Worm (Caenorhabditis elegans): Measurements from ENCODE around the gene Y45G5AM.3.
A peak's percentile ranks its signal among the peaks of the same experiment; 100 is the strongest.

Y45G5AM.3 gene

DNA sequence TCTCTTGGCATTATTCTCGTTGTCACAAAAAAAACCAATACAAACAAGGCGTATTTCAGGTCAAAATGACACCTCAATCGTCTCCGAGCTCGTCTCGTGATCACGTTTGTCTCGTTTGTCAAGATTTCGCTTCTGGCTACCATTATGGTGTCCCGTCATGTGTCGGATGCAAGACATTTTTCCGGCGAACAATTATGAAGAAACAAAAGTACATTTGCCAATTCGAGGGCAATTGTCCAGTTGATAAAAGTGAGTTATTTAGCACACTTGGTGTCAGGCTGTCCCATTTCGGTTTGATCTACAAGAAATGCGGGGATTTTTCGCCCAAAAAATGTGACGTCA lies 22.8 kb downstream of the Y45G5AM.3 start, which contains the start of gene nhr-114:
Gene nhr-114 (plus strand): TSS at position 59 of the 342 bp plus-strand sequence.
- TF ChIP-seq peb-1 (tag; optimal IDR thresholded peaks at IDR 0.05) = no peak
- TF ChIP-seq elt-1 (tag; optimal IDR thresholded peaks at IDR 0.05) = no peak
- TF ChIP-seq crh-2 (tag; optimal IDR thresholded peaks at IDR 0.05) = no peak
- no peak for TF ChIP-seq nhr-77 (tag; optimal IDR thresholded peaks at IDR 0.05)
- no peak for TF ChIP-seq F13H6.1 (tag; optimal IDR thresholded peaks at IDR 0.05)
- TF ChIP-seq snpc-4 (tag; optimal IDR thresholded peaks at IDR 0.05) = peak; percentile 34
- TF ChIP-seq ztf-11 (tag; optimal IDR thresholded peaks at IDR 0.05) = no peak
- peak; percentile 30 for TF ChIP-seq nhr-129 (tag; optimal IDR thresholded peaks at IDR 0.05)
- TF ChIP-seq ceh-82 (tag; optimal IDR thresholded peaks at IDR 0.05) = no peak
- TF ChIP-seq sma-3 (GFP tag; optimal IDR thresholded peaks at IDR 0.05) = no peak

DNA sequence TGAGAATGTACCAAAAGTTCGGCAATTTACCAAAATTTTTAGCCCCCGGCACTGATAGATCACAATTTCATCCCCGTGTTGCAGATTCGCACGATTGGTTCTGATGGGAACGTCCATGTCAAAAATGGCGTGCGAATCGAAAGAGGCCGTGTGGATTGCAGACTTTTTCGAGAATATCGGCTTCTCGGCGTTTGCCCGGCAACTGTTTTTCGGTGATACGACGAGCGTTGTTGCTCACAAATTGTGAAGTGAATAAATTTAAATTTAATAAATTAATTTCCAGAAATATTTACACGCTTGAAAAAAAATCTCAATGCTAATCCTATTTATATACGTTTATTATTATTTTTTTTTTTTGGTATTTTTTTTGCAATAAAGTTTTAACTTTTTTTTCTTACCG lies 25.3 kb downstream of the Y45G5AM.3 start:
- no peak for TF ChIP-seq sma-3 (GFP tag; optimal IDR thresholded peaks at IDR 0.05)
- TF ChIP-seq elt-1 (tag; optimal IDR thresholded peaks at IDR 0.05) = no peak
- no peak for TF ChIP-seq nhr-11 (tag; optimal IDR thresholded peaks at IDR 0.05)
- TF ChIP-seq unc-62 (GFP tag; optimal IDR thresholded peaks at IDR 0.05) = no peak

DNA sequence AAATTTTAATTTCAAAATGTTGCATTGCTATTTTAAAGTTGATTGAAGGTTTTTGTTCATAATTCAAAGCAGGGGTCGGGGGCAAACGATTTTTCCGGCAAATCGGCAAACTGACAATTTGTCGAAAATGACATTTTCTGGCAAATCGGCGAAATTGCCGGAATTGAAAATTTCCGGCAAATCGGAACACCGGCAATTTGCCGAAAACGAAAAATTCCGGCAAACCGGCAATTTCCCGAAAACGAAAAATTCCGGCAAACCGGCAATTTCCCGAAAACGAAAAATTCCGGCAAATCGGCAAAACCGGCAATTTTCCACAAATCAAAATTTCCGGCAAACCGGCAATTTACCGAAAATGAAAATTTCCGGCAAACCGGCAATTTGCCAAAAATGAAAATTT lies 25.9 kb downstream of the Y45G5AM.3 start:
- TF ChIP-seq nhr-10 (tag; optimal IDR thresholded peaks at IDR 0.05) = no peak
- TF ChIP-seq Y55F3AM.14 (GFP tag; optimal IDR thresholded peaks at IDR 0.05) = peak; percentile 27

DNA sequence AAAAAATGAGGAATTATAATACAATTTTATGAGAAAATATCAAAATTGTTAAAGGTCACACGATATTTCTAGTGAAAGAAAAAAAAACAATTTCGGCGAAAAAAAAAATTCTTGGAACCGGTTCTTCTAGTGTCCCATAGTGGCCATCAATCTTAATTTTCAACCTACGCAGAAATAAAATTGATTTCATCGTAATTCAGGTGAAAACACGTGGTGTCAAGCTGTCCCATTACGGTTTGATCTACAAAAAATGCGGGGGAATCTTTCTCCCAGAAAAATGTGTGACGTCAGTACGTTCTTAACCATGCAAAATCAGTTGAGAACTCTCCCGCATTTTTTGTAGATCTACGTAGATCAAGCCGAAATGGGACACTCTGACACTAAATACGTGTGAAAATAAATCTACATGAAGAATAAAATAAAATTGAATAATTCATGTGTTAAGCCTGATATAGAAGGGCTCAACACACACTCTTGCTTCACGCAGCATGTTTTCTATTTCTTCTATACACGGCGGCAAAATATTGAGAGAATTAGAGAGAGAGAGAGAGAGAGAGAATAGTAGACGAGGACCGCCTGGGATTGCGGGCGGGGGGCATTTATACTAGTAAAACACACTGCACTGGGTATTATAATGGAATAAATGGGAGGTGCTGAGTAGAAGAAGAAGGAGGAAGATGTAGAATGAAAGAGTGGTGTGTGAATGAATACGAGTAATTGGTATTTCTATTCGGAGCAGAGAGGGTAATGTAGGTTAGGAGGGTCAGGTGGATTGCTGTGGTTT lies 28.5 kb downstream of the Y45G5AM.3 start:
- TF ChIP-seq mbf-1 (tag; optimal IDR thresholded peaks at IDR 0.05) = no peak
- TF ChIP-seq nhr-11 (tag; optimal IDR thresholded peaks at IDR 0.05) = no peak
- no peak for TF ChIP-seq ZK546.5 (tag; optimal IDR thresholded peaks at IDR 0.05)
- no peak for TF ChIP-seq snpc-4 (tag; optimal IDR thresholded peaks at IDR 0.05)
- TF ChIP-seq alr-1 (tag; optimal IDR thresholded peaks at IDR 0.05) = no peak
- TF ChIP-seq ceh-82 (tag; optimal IDR thresholded peaks at IDR 0.05) = no peak
- peak; percentile 17 for TF ChIP-seq unc-55 (GFP tag; optimal IDR thresholded peaks at IDR 0.05)
- no peak for TF ChIP-seq ztf-4 (tag; optimal IDR thresholded peaks at IDR 0.05)
- TF ChIP-seq nhr-129 (tag; optimal IDR thresholded peaks at IDR 0.05) = peak; percentile 19
- no peak for TF ChIP-seq sma-9 (GFP tag; optimal IDR thresholded peaks at IDR 0.05)
- TF ChIP-seq sma-9 (tag; optimal IDR thresholded peaks at IDR 0.05) = no peak
- peak; percentile 6 for TF ChIP-seq gmeb-1 (tag; optimal IDR thresholded peaks at IDR 0.05)
- no peak for TF ChIP-seq nhr-10 (tag; optimal IDR thresholded peaks at IDR 0.05)
- TF ChIP-seq nhr-25 (tag; optimal IDR thresholded peaks at IDR 0.05) = peak; percentile 5
- TF ChIP-seq nhr-237 (tag; optimal IDR thresholded peaks at IDR 0.05) = no peak
- TF ChIP-seq unc-39 (tag; optimal IDR thresholded peaks at IDR 0.05) = no peak

DNA sequence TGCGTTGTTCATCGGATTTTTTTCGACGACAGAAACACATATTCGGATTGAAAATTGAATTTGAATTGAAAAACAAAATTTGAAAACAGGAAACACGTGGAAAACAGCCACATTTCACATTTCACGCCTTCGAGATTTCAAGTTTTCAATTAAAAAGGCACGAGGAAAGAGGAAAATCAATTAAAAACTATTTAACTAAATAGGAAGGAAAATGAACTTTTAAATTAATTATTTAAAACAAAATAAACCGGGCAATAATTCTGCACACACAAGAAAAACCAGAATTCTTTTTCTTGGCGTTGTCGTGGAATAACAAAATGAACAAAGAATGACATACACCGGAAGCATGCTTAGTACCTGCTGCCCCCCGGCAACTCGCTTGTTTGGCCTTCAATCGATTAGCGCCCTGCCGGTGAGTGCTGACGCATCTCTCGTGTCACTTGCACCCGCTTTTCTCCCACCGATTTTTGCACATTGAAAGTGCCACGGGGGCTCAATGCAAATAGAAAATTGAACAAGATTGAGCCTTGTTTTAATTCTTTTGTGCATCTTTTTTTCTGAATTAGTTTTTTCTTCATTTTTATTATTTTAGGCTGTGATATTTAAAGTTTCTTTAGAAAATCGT lies 30.3 kb downstream of the Y45G5AM.3 start, which contains the start of gene Y45G5AM.9:
Gene Y45G5AM.9 (minus strand): TSS at position 51 of the 625 bp plus-strand sequence.
- TF ChIP-seq dmd-4 (tag; optimal IDR thresholded peaks at IDR 0.05) (no peak), peb-1 (tag; optimal IDR thresholded peaks at IDR 0.05) (no peak), aly-2 (tag; optimal IDR thresholded peaks at IDR 0.05) (no peak), nhr-25 (tag; optimal IDR thresholded peaks at IDR 0.05) (peak; percentile 84), ama-1 (optimal IDR thresholded peaks at IDR 0.05) (no peak), ceh-82 (tag; optimal IDR thresholded peaks at IDR 0.05) (no peak), gmeb-1 (tag; optimal IDR thresholded peaks at IDR 0.05) (peak; percentile 76), zag-1 (tag; optimal IDR thresholded peaks at IDR 0.05) (peak; percentile 4), snpc-4 (tag; optimal IDR thresholded peaks at IDR 0.05) (peak; percentile 72), alr-1 (tag; optimal IDR thresholded peaks at IDR 0.05) (no peak), crh-2 (tag; optimal IDR thresholded peaks at IDR 0.05) (peak; percentile 82), fos-1 (tag; optimal IDR thresholded peaks at IDR 0.05) (peak; percentile 54), ZK546.5 (tag; optimal IDR thresholded peaks at IDR 0.05) (no peak), Y55F3AM.14 (GFP tag; optimal IDR thresholded peaks at IDR 0.05) (no peak), lin-39 (tag; optimal IDR thresholded peaks at IDR 0.05) (no peak), nhr-129 (tag; optimal IDR thresholded peaks at IDR 0.05) (peak; percentile 79), F13H6.1 (tag; optimal IDR thresholded peaks at IDR 0.05) (peak; percentile 85), unc-62 (GFP tag; optimal IDR thresholded peaks at IDR 0.05) (no peak), nhr-77 (tag; optimal IDR thresholded peaks at IDR 0.05) (no peak), lin-13 (GFP tag; optimal IDR thresholded peaks at IDR 0.05) (peak; percentile 84), egl-27 (tag; optimal IDR thresholded peaks at IDR 0.05) (peak; percentile 42), lin-11 (tag; optimal IDR thresholded peaks at IDR 0.05) (peak; percentile 59), sem-4 (tag; optimal IDR thresholded peaks at IDR 0.05) (peak; percentile 24), C34F6.9 (tag; optimal IDR thresholded peaks at IDR 0.05) (peak; percentile 84), nhr-6 (tag; optimal IDR thresholded peaks at IDR 0.05) (no peak), unc-55 (GFP tag; optimal IDR thresholded peaks at IDR 0.05) (peak; percentile 89), lsy-2 (tag; optimal IDR thresholded peaks at IDR 0.05) (peak; percentile 68 to 87), mab-5 (tag; optimal IDR thresholded peaks at IDR 0.05) (peak; percentile 68), ztf-4 (tag; optimal IDR thresholded peaks at IDR 0.05) (peak; percentile 29), mdl-1 (tag; optimal IDR thresholded peaks at IDR 0.05) (peak in 1 of 2 experiments; percentile 32), sma-3 (GFP tag; optimal IDR thresholded peaks at IDR 0.05) (peak; percentile 64), nhr-11 (tag; optimal IDR thresholded peaks at IDR 0.05) (no peak), skn-1 (tag; optimal IDR thresholded peaks at IDR 0.05) (no peak), elt-1 (tag; optimal IDR thresholded peaks at IDR 0.05) (no peak), mbf-1 (tag; optimal IDR thresholded peaks at IDR 0.05) (no peak)
